Fruit fly (Drosophila melanogaster): Measurements from ENCODE around the gene ATPsynCF6.

Gene ATPsynCF6

dm6 chr3R:23386907-23387306, 31.0 kb upstream of the ATPsynCF6 start (continued):
- no peak for TF ChIP-seq hkb (optimal IDR thresholded peaks at IDR 0.05)
- peak; percentile 66 for TF ChIP-seq hkb (GFP tag; IDR thresholded peaks at IDR 0.05)
- no peak for TF ChIP-seq gro (GFP tag; optimal IDR thresholded peaks at IDR 0.05)
- no peak for TF ChIP-seq Fer3 (tag; optimal IDR thresholded peaks at IDR 0.05)
- no peak for TF ChIP-seq Atf6 (GFP tag; IDR thresholded peaks at IDR 0.05)
- TF ChIP-seq gt (GFP tag; IDR thresholded peaks at IDR 0.05) = no peak
- TF ChIP-seq Oaz (GFP tag; IDR thresholded peaks at IDR 0.05) = peak; percentile 32; the same call in 1 of the 2 replicates
- TF ChIP-seq tgo (GFP tag; IDR thresholded peaks at IDR 0.05) = no peak; the same call in 2 of the 3 replicates
- no peak for TF ChIP-seq CG10147 (GFP tag; optimal IDR thresholded peaks at IDR 0.05)
- no peak for TF ChIP-seq CG11560 (tag; IDR thresholded peaks at IDR 0.05)
- TF ChIP-seq CG5953 (GFP tag; IDR thresholded peaks at IDR 0.05) = peak; percentile 39; the same call in 1 of the 2 replicates
- TF ChIP-seq H15 (GFP tag; IDR thresholded peaks at IDR 0.05) = 0 out of 3 replicates have a peak, but pooled peaks have one; percentile 37
- TF ChIP-seq NFAT (GFP tag; IDR thresholded peaks at IDR 0.05) = no peak
- no peak for TF ChIP-seq ato (GFP tag; IDR thresholded peaks at IDR 0.05; ENCODE audit: partially characterized antibody)
- TF ChIP-seq CG12744 (GFP tag; optimal IDR thresholded peaks at IDR 0.05) = no peak
- no peak for TF ChIP-seq hbn (GFP tag; IDR thresholded peaks at IDR 0.05; ENCODE audit: partially characterized antibody)
- TF ChIP-seq CG15601 (tag; optimal IDR thresholded peaks at IDR 0.05) = no peak
- TF ChIP-seq gsb (GFP tag; IDR thresholded peaks at IDR 0.05) = no peak
- peak; percentile 48 for TF ChIP-seq gcm (GFP tag; optimal IDR thresholded peaks at IDR 0.05)
- no peak for TF ChIP-seq sim (GFP tag; IDR thresholded peaks at IDR 0.05)
- no peak for TF ChIP-seq CG17612 (GFP tag; IDR thresholded peaks at IDR 0.05)
- TF ChIP-seq chm (GFP tag; IDR thresholded peaks at IDR 0.05) = no peak
- TF ChIP-seq sqz (GFP tag; optimal IDR thresholded peaks at IDR 0.05) = no peak
- no peak for TF ChIP-seq bcd (GFP tag; optimal IDR thresholded peaks at IDR 0.05)
- no peak for TF ChIP-seq amos (GFP tag; IDR thresholded peaks at IDR 0.05; ENCODE audit: partially characterized antibody)
- TF ChIP-seq vvl (GFP tag; IDR thresholded peaks at IDR 0.05) = peak; percentile 51; the same call in 1 of the 2 replicates
- no peak for TF ChIP-seq h (optimal IDR thresholded peaks at IDR 0.05)
- no peak for TF ChIP-seq CG7928 (GFP tag; optimal IDR thresholded peaks at IDR 0.05)
- no peak for TF ChIP-seq pho (GFP tag; optimal IDR thresholded peaks at IDR 0.05)
- peak; percentile 48 for TF ChIP-seq tap (tag; optimal IDR thresholded peaks at IDR 0.05)
- TF ChIP-seq CG8359 (GFP tag; optimal IDR thresholded peaks at IDR 0.05; ENCODE audit: borderline replicate concordance) = no peak
- no peak for TF ChIP-seq ab (GFP tag; optimal IDR thresholded peaks at IDR 0.05)
- no peak for TF ChIP-seq CG34224 (GFP tag; IDR thresholded peaks at IDR 0.05; ENCODE audit: partially characterized antibody)
- peak; percentile 31 for TF ChIP-seq Hsf (GFP tag; optimal IDR thresholded peaks at IDR 0.05)
- TF ChIP-seq Myb (GFP tag; optimal IDR thresholded peaks at IDR 0.05) = no peak
- peak; percentile 26 for TF ChIP-seq pnt (GFP tag; optimal IDR thresholded peaks at IDR 0.05)
- no peak for TF ChIP-seq Bteb2 (GFP tag; optimal IDR thresholded peaks at IDR 0.05)
- TF ChIP-seq CG3281 (GFP tag; optimal IDR thresholded peaks at IDR 0.05) = no peak
- no peak for TF ChIP-seq shn (GFP tag; optimal IDR thresholded peaks at IDR 0.05)
- TF ChIP-seq CG8388 (GFP tag; optimal IDR thresholded peaks at IDR 0.05) = peak; percentile 65
- peak; percentile 42 for TF ChIP-seq CG15269 (tag; optimal IDR thresholded peaks at IDR 0.05)
- TF ChIP-seq Elba2 (GFP tag; optimal IDR thresholded peaks at IDR 0.05) = no peak
- TF ChIP-seq wdn (GFP tag; IDR thresholded peaks at IDR 0.05) = no peak
- no peak for TF ChIP-seq CG15073 (GFP tag; optimal IDR thresholded peaks at IDR 0.05)
- peak; percentile 54 for TF ChIP-seq Oli (tag; optimal IDR thresholded peaks at IDR 0.05)
- TF ChIP-seq caup (GFP tag; optimal IDR thresholded peaks at IDR 0.05; ENCODE audit: severe bottlenecking) = no peak
- no peak for TF ChIP-seq CG17912 (GFP tag; optimal IDR thresholded peaks at IDR 0.05)
- peak; percentile 9 for TF ChIP-seq CG12236 (GFP tag; optimal IDR thresholded peaks at IDR 0.05)
- no peak for TF ChIP-seq CG2199 (GFP tag; IDR thresholded peaks at IDR 0.05)
- peak; percentile 1 for TF ChIP-seq da (GFP tag; optimal IDR thresholded peaks at IDR 0.05)
- TF ChIP-seq disco-r (GFP tag; optimal IDR thresholded peaks at IDR 0.05) = no peak
- peak; percentile 8 for TF ChIP-seq CG17829 (tag; optimal IDR thresholded peaks at IDR 0.05)
- no peak for TF ChIP-seq pros (GFP tag; optimal IDR thresholded peaks at IDR 0.05)

All from whole organism, embryonic.